Fruit fly (Drosophila melanogaster): ENCODE data around the gene CG18649.

The CG18649 gene

dm6 chr3L:15089083-15089704, 35.3 kb upstream of the CG18649 start:
- TF ChIP-seq HLH106 (tag; optimal IDR thresholded peaks at IDR 0.05) (no peak), pan (optimal IDR thresholded peaks at IDR 0.05) (no peak), CG32264 (GFP tag; optimal IDR thresholded peaks at IDR 0.05) (no peak), Abd-B (GFP tag; optimal IDR thresholded peaks at IDR 0.05) (no peak), Hr78 (GFP tag; optimal IDR thresholded peaks at IDR 0.05) (no peak), OdsH (GFP tag; optimal IDR thresholded peaks at IDR 0.05) (no peak), ey (GFP tag; optimal IDR thresholded peaks at IDR 0.05) (no peak), rgr (GFP tag; optimal IDR thresholded peaks at IDR 0.05) (no peak), fru (GFP tag; optimal IDR thresholded peaks at IDR 0.05) (no peak), woc (GFP tag; optimal IDR thresholded peaks at IDR 0.05) (no peak), lola (GFP tag; optimal IDR thresholded peaks at IDR 0.05) (no peak), CG9705 (GFP tag; optimal IDR thresholded peaks at IDR 0.05) (no peak), psq (GFP tag; optimal IDR thresholded peaks at IDR 0.05) (no peak)

- TF ChIP-seq dmrt93B (GFP tag; optimal IDR thresholded peaks at IDR 0.05) (no peak), N (GFP tag; optimal IDR thresholded peaks at IDR 0.05) (no peak), psq (GFP tag; optimal IDR thresholded peaks at IDR 0.05) (no peak), Mio (GFP tag; optimal IDR thresholded peaks at IDR 0.05) (no peak), h (GFP tag; optimal IDR thresholded peaks at IDR 0.05) (no peak), GATAd (GFP tag; optimal IDR thresholded peaks at IDR 0.05) (no peak), dsf (GFP tag; optimal IDR thresholded peaks at IDR 0.05; ENCODE audit: borderline replicate concordance) (no peak), sv (GFP tag; optimal IDR thresholded peaks at IDR 0.05) (no peak), CG9705 (GFP tag; optimal IDR thresholded peaks at IDR 0.05) (no peak), Abd-B (GFP tag; optimal IDR thresholded peaks at IDR 0.05) (no peak), ey (GFP tag; optimal IDR thresholded peaks at IDR 0.05) (no peak), Vsx2 (GFP tag; optimal IDR thresholded peaks at IDR 0.05; ENCODE audit: partially characterized antibody) (no peak)
Observed at dm6 chr3L:15088285-15088684, 34.4 kb upstream of the CG18649 start.

- TF ChIP-seq dmrt93B (GFP tag; optimal IDR thresholded peaks at IDR 0.05) (no peak), CG32264 (GFP tag; optimal IDR thresholded peaks at IDR 0.05) (no peak), HLH106 (tag; optimal IDR thresholded peaks at IDR 0.05) (no peak), brk (GFP tag; optimal IDR thresholded peaks at IDR 0.05) (no peak), N (GFP tag; optimal IDR thresholded peaks at IDR 0.05) (no peak), Mio (GFP tag; optimal IDR thresholded peaks at IDR 0.05) (no peak), psq (GFP tag; optimal IDR thresholded peaks at IDR 0.05) (no peak)
Observed at dm6 chr3L:15084288-15084687, 30.4 kb upstream of the CG18649 start.

DNA sequence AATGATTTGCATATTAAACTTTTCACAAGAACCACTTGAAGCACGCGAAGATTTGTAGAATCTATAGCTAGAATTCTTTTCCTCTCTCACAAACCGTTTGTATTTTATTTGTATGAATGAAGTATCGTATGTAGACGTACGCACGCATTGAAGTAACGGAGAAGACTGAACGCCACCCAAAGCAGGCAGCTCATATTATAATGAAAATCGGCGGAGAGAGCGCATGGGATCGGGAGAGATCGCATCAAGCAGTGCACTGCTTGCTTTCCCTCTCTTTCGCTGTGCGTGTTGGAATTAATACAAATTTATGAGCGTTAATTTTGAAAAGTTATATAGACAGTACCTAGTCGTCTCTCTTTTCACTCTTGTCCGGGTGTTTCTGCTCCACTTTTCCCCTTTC, 25.3 kb upstream of the CG18649 start:
- TF ChIP-seq fru (GFP tag; optimal IDR thresholded peaks at IDR 0.05) = peak; percentile 60
- TF ChIP-seq Jra (GFP tag; optimal IDR thresholded peaks at IDR 0.05) = no peak
- TF ChIP-seq Dif (GFP tag; optimal IDR thresholded peaks at IDR 0.05; ENCODE audit: partially characterized antibody) = peak; percentile 65
- TF ChIP-seq h (GFP tag; optimal IDR thresholded peaks at IDR 0.05) = no peak
- peak in 1 of 2 experiments; percentile 35 for TF ChIP-seq dl (GFP tag; optimal IDR thresholded peaks at IDR 0.05; ENCODE audit: insufficient read depth in 1 of 2, partially characterized antibody in 2 of 2)
- TF ChIP-seq Myc (optimal IDR thresholded peaks at IDR 0.05) = peak; percentile 5
- no peak for TF ChIP-seq Dfd (GFP tag; optimal IDR thresholded peaks at IDR 0.05)
- TF ChIP-seq tai (GFP tag; optimal IDR thresholded peaks at IDR 0.05) = no peak
- TF ChIP-seq Vsx2 (GFP tag; optimal IDR thresholded peaks at IDR 0.05; ENCODE audit: partially characterized antibody) = peak; percentile 9

dm6 chr3L:15078347-15078746, 24.4 kb upstream of the CG18649 start, which contains the start of gene Or71a:
Gene Or71a, minus strand, starts transcription at chr3L:15078447.
- TF ChIP-seq tai (GFP tag; optimal IDR thresholded peaks at IDR 0.05) (no peak), Hr78 (GFP tag; optimal IDR thresholded peaks at IDR 0.05) (no peak), psq (GFP tag; optimal IDR thresholded peaks at IDR 0.05) (no peak), Dif (GFP tag; optimal IDR thresholded peaks at IDR 0.05; ENCODE audit: partially characterized antibody) (no peak), OdsH (GFP tag; optimal IDR thresholded peaks at IDR 0.05) (no peak), lola (GFP tag; optimal IDR thresholded peaks at IDR 0.05) (no peak), brk (GFP tag; optimal IDR thresholded peaks at IDR 0.05) (no peak), sv (GFP tag; optimal IDR thresholded peaks at IDR 0.05) (no peak), Abd-B (GFP tag; optimal IDR thresholded peaks at IDR 0.05) (no peak), CG9705 (GFP tag; optimal IDR thresholded peaks at IDR 0.05) (no peak), ey (GFP tag; optimal IDR thresholded peaks at IDR 0.05) (no peak), Dfd (GFP tag; optimal IDR thresholded peaks at IDR 0.05) (no peak)

- no peak for TF ChIP-seq Hnf4 (GFP tag; optimal IDR thresholded peaks at IDR 0.05)
- TF ChIP-seq br (GFP tag; optimal IDR thresholded peaks at IDR 0.05) = no peak
- TF ChIP-seq Myc (optimal IDR thresholded peaks at IDR 0.05) = no peak
- TF ChIP-seq Sp1 (GFP tag; optimal IDR thresholded peaks at IDR 0.05) = no peak
- no peak for TF ChIP-seq Hr83 (GFP tag; optimal IDR thresholded peaks at IDR 0.05; ENCODE audit: poor library complexity, severe bottlenecking)
- TF ChIP-seq Abd-B (GFP tag; optimal IDR thresholded peaks at IDR 0.05) = no peak
- no peak for TF ChIP-seq CG9705 (GFP tag; optimal IDR thresholded peaks at IDR 0.05)
- no peak for TF ChIP-seq Rel (GFP tag; optimal IDR thresholded peaks at IDR 0.05)
- no peak for TF ChIP-seq Rel (tag; optimal IDR thresholded peaks at IDR 0.05)
- no peak for TF ChIP-seq h (GFP tag; optimal IDR thresholded peaks at IDR 0.05)
- TF ChIP-seq foxo (GFP tag; optimal IDR thresholded peaks at IDR 0.05) = no peak
- no peak for TF ChIP-seq tai (GFP tag; optimal IDR thresholded peaks at IDR 0.05)
- no peak for TF ChIP-seq rgr (GFP tag; optimal IDR thresholded peaks at IDR 0.05)
Observed at dm6 chr3L:15076380-15076779, 22.4 kb upstream of the CG18649 start.
